Worm (Caenorhabditis elegans): Measurements from ENCODE around the gene dex-1.

The dex-1 gene

DNA sequence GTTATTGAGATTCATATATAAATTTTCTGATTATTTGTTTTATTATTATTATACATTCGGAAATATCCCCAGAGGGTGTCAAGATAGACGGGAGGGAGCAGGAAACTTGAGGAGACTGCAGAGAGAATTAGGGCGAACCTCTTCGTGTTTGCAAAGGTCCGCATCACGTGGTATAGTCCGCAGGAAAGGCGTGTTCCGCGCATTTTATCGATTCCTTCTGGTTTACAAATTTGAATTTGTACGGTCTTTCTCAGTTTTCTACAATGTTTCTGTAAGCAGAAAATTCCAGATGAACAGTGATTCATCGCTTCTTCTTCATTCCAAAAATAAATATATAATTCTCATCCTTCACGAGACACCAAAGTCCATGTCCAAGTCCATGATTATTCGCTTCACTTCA, 26.0 kb upstream of the dex-1 start:
- TF ChIP-seq ceh-100 (GFP tag; IDR thresholded peaks at IDR 0.05) (no peak), athp-1 (tag; optimal IDR thresholded peaks at IDR 0.05) (no peak), lir-1 (GFP tag; conservative IDR thresholded peaks at IDR 0.05) (no peak)

DNA sequence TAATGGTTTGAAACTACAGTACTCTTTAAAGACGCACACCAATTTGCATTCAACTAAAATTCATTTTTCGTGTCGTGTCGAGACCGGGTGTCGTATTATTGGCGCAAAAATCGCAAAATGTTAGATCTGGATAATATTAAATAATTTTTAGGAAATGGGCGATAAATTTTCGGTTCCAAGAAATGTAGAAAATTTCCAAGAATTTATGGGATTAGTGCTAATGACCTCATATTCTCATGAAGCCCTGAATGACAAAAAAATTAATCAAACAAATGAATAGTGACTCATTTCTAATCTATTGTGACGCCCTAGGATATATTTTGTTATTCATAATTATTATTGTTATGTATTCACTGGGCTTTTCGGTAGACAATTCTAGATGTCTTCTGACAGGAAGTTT, 25.2 kb upstream of the dex-1 start:
- TF ChIP-seq T26A5.8 (tag; optimal IDR thresholded peaks at IDR 0.05) (no peak), bed-1 (GFP tag; IDR thresholded peaks at IDR 0.05) (no peak), madf-6 (GFP tag; IDR thresholded peaks at IDR 0.05) (no peak), nfya-2 (GFP tag; IDR thresholded peaks at IDR 0.05) (no peak), atf-7 (tag; optimal IDR thresholded peaks at IDR 0.05) (no peak), lir-1 (GFP tag; conservative IDR thresholded peaks at IDR 0.05) (no peak), rcor-1 (GFP tag; IDR thresholded peaks at IDR 0.05) (no peak), ccch-3 (GFP tag; optimal IDR thresholded peaks at IDR 0.05) (no peak), ets-4 (GFP tag; optimal IDR thresholded peaks at IDR 0.05) (no peak), dpff-1 (tag; optimal IDR thresholded peaks at IDR 0.05) (no peak), chd-7 (tag; optimal IDR thresholded peaks at IDR 0.05) (no peak), sea-2 (GFP tag; IDR thresholded peaks at IDR 0.05) (no peak), tlf-1 (GFP tag; optimal IDR thresholded peaks at IDR 0.05) (no peak), repo-1 (tag; optimal IDR thresholded peaks at IDR 0.05) (no peak), lsy-27 (tag; optimal IDR thresholded peaks at IDR 0.05; ENCODE audit: borderline replicate concordance, insufficient read depth) (no peak), hsf-1 (GFP tag; IDR thresholded peaks at IDR 0.05) (no peak), F39B2.1 (GFP tag; IDR thresholded peaks at IDR 0.05) (no peak), lin-35 (GFP tag; optimal IDR thresholded peaks at IDR 0.05) (no peak), him-1 (tag; optimal IDR thresholded peaks at IDR 0.05) (no peak)

DNA sequence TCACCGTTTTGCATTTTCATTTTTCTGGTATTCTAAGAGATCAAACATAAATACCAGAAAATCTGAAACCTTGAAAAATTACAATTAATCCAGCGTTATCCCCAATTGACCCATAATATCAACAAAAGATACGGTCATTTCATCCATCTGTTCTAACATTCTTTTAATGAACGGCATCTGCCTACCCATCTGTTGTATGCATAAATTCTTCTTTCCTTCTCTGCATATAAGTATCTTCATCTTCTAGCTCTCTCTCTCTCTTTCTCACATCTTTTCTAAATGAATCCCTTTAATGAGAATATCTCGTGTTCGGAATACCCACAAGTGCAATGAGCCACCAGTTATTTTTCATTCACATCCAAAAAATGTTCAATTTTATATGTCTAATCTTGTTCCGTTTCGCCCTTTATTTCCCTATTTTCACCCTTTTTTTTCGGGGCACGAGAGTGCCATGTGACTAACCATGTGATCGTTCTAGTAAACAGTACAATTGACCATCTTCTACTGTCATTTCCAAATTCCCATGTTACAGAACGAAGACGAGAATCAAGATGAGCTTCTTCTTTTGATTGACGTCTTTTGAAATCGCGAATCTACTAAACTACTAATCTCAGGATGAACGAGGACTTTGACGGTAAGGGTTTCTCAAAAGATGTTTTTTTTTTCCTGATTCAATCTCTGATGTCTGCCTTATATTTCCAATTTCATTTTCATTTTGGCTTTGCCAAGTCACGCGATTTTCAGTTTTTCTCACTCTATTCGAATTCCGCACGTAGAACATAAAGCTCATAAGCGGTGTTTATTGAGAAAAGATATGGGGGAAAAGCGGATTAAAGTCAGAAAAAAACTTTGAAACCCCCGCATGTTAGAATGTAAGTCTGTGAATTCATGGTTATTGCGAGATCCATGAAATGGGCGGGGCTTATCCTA, 24.3 kb upstream of the dex-1 start, which contains the start of gene R02F2.1:
Gene R02F2.1, plus strand, starts transcription at position 528 of the 930 bp plus-strand sequence.
- TF ChIP-seq ztf-18 (tag; optimal IDR thresholded peaks at IDR 0.05) (no peak), F52B5.7 (tag; optimal IDR thresholded peaks at IDR 0.05) (no peak), B0035.1 (tag; optimal IDR thresholded peaks at IDR 0.05) (no peak), nhr-179 (tag; optimal IDR thresholded peaks at IDR 0.05) (no peak), K12H6.12 (tag; optimal IDR thresholded peaks at IDR 0.05) (no peak), snpc-1.1 (tag; optimal IDR thresholded peaks at IDR 0.05; ENCODE audit: insufficient read depth) (no peak), K11D2.4 (GFP tag; IDR thresholded peaks at IDR 0.05) (no peak), efl-1 (GFP tag; optimal IDR thresholded peaks at IDR 0.05) (no peak), lag-1 (GFP tag; IDR thresholded peaks at IDR 0.05) (no peak), lin-54 (GFP tag; optimal IDR thresholded peaks at IDR 0.05) (no peak), lsl-1 (GFP tag; optimal IDR thresholded peaks at IDR 0.05) (no peak), ceh-79 (tag; optimal IDR thresholded peaks at IDR 0.05) (no peak), nfya-2 (GFP tag; IDR thresholded peaks at IDR 0.05) (no peak), hlh-26 (GFP tag; conservative IDR thresholded peaks at IDR 0.05) (no peak), unc-62 (GFP tag; optimal IDR thresholded peaks at IDR 0.05) (no peak), ZK185.1 (tag; optimal IDR thresholded peaks at IDR 0.05; ENCODE audit: poor library complexity, severe bottlenecking) (no peak), tbp1 (GFP tag; optimal IDR thresholded peaks at IDR 0.05) (peak; percentile 25), mel-28 (tag; optimal IDR thresholded peaks at IDR 0.05; ENCODE audit: borderline replicate concordance) (no peak), hlh-12 (tag; optimal IDR thresholded peaks at IDR 0.05) (no peak), zim-3 (tag; optimal IDR thresholded peaks at IDR 0.05) (no peak), nfyb-1 (GFP tag; IDR thresholded peaks at IDR 0.05) (no peak), ztf-28 (GFP tag; IDR thresholded peaks at IDR 0.05) (no peak), lin-26 (GFP tag; IDR thresholded peaks at IDR 0.05) (peak; percentile 66; the same call in 1 of the 2 replicates), snpc-1.3 (tag; optimal IDR thresholded peaks at IDR 0.05; ENCODE audit: insufficient read depth) (no peak), lin-40 (tag; optimal IDR thresholded peaks at IDR 0.05) (no peak), tlf-1 (GFP tag; optimal IDR thresholded peaks at IDR 0.05) (peak; percentile 45)

Measured in whole organism, young adult.